Worm (Caenorhabditis elegans): Measurements from ENCODE around the gene polq-1.

DNA sequence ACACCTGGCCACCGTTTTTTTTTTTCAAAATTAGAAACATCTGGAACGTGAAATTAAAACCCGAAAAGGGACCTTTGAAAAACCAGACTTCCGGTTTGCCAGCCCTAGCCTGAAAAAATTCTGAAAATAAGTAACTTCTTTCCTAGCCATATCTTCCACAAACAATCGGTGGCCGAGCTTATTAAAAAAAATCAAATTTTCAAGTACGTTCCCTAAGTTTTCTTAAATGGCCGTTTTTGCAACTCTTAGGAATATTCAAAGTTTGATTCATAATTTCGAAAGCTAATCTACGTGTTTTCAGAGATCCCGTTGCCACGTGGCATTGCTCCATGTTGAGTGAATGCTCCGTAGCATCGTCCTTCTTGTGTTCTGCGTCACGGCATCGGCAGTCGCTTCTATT is 20.7 kb upstream of the polq-1 start, which contains the start of gene R12B2.8:
- TF ChIP-seq nhr-11 (tag; optimal IDR thresholded peaks at IDR 0.05) (no peak), eyg-1 (tag; optimal IDR thresholded peaks at IDR 0.05) (no peak), sox-4 (tag; optimal IDR thresholded peaks at IDR 0.05) (no peak), odd-2 (tag; optimal IDR thresholded peaks at IDR 0.05) (no peak), ref-2 (tag; optimal IDR thresholded peaks at IDR 0.05) (no peak), hlh-8 (tag; optimal IDR thresholded peaks at IDR 0.05) (no peak), F13H6.1 (tag; optimal IDR thresholded peaks at IDR 0.05) (no peak), unc-86 (tag; optimal IDR thresholded peaks at IDR 0.05) (no peak), pag-3 (tag; optimal IDR thresholded peaks at IDR 0.05; ENCODE audit: borderline replicate concordance) (no peak), C08G9.2 (tag; optimal IDR thresholded peaks at IDR 0.05) (no peak)

Data from whole organism, late embryonic.